Worm (Caenorhabditis elegans) whole organism, L4 larva: ENCODE measurements around the gene srz-15.

Experiments used
- gei-8 ChIP-seq: fragments of 200-800 bp; sonication (Bioruptor generic); optimal IDR thresholded peaks from 2 replicates; lab custom pipeline; 2018; ENCODE audit warnings: mild to moderate bottlenecking, missing genetic modification characterization, missing compliant biosample characterization
- lin-38 ChIP-seq: fragments of 200-800 bp; sonication (Bioruptor generic); IDR thresholded peaks from 2 replicates; pipeline ENCODE4 v1.3.6; 2022; ENCODE audit warnings: missing genetic modification reagents, missing genetic modification characterization, missing compliant biosample characterization
- zag-1 ChIP-seq: fragments of 150-350 bp; optimal IDR thresholded peaks from 2 replicates; lab custom pipeline; 2014; ENCODE audit warnings: missing biosample characterization, missing genetic modification characterization

- TF ChIP-seq zag-1 (tag; lab: Kevin White, UChicago) = no peak
- no peak for TF ChIP-seq gei-8 (GFP tag; lab: Kevin White, UChicago)
- no peak for TF ChIP-seq lin-38 (GFP tag; lab: Robert Waterston, UW)
Measured at ce11 chrIV:12906529-12906928, 9.1 kb upstream of the srz-15 start, which contains the start of gene K08D8.3.
